Worm (Caenorhabditis elegans) whole organism, L1 larva: ENCODE data around the gene Y102A11A.5.

Experiments used
- elt-2 ChIP-seq: sonication (generic microtip); optimal IDR thresholded peaks from 2 replicates; lab custom pipeline; 2016; ENCODE audit warnings: missing genetic modification characterization, mild to moderate bottlenecking, inconsistent platforms, missing compliant biosample characterization, missing genetic modification reagents
- fkh-10 ChIP-seq: sonication (generic microtip); optimal IDR thresholded peaks from 2 replicates; lab custom pipeline; 2017; ENCODE audit warnings: missing biosample characterization, missing genetic modification reagents, missing genetic modification characterization
- unc-130 ChIP-seq: fragments of 150-350 bp; optimal IDR thresholded peaks from 2 replicates; lab custom pipeline; 2017; ENCODE audit warnings: missing biosample characterization, missing genetic modification characterization, inconsistent platforms
- vab-15 ChIP-seq: sonication (generic microtip); optimal IDR thresholded peaks from 2 replicates; lab custom pipeline; 2017; ENCODE audit warnings: missing genotype, mild to moderate bottlenecking, missing genetic modification characterization, missing compliant biosample characterization
- zag-1 ChIP-seq: fragments of 150-350 bp; optimal IDR thresholded peaks from 2 replicates; lab custom pipeline; 2014; ENCODE audit warnings: missing biosample characterization, missing genetic modification characterization
- ztf-4 ChIP-seq: fragments of 150-350 bp; optimal IDR thresholded peaks from 2 replicates; lab custom pipeline; 2014; ENCODE audit warnings: missing biosample characterization, missing genetic modification characterization

DNA sequence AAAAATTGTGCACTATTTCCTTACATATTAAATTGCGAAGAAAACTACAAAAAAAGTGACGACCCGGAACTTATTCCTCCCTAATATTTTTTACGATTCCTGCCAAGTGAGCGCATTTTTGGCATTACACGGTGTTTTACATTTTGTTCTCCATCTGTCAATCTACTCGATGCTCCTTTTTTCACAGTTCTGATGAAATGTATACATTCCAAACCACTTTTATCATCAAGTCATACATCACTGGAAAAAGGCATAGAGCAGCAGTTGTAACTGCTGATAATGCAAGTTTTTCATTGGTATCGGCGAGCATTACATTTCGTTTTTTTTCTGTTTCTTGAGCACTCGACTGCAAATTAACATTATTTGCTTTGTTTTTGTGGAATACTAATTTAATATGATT lies 13.2 kb downstream of the Y102A11A.5 start:
- TF ChIP-seq fkh-10 (GFP tag; lab: Kevin White, UChicago), result no peak
- TF ChIP-seq elt-2 (tag; lab: Kevin White, UChicago), result peak; percentile 22
- no peak for TF ChIP-seq vab-15 (tag; lab: Kevin White, UChicago)
- no peak for TF ChIP-seq ztf-4 (tag; lab: Kevin White, UChicago)
- TF ChIP-seq zag-1 (tag; lab: Kevin White, UChicago), result no peak
- TF ChIP-seq unc-130 (tag; lab: Kevin White, UChicago), result no peak
